Worm (Caenorhabditis elegans): ENCODE results near the gene R05H5.7.
A peak's percentile ranks its signal among the peaks of the same experiment; 100 is the strongest.

R05H5.7 gene

DNA sequence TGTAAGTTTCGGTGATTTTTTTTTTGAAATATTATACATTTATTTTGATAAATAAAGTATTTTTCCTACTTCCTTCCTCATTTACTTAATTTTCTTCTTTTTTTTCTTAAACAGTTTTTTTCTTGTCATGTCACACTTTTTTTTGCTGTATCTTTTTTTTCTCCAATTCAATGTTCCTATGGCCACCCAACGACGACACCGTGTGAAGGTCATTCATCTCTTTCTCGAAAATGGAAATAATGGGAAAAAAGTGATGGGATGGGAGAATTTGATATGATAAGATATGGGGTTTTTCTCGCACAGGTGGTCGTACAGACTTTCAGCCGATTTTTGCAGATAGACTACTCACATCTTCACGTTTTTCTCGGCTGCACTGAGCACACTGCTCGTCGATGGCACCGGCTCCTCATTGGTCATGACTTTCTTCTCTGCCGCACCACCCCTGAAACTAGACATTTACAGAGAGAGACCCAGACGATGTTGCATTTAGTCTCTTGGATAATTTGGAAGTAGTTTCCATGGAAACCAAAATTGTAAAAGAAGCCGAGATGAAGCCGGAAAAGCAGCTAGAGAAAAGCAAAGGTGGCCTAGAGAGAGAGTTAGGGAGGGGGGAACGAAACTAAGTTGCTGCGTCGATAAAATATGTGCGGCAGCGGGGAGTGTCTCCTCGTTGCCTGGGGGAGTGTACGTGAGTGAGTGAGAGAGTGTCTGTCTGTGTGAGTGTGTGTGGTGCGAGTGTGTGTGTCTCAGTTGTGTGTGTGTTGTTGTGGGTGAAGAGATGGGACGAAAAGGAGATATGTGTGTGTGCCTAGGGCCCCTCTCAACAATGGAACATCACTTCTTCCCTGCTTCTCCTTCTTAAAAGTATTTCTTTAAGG, 23.2 kb upstream of the R05H5.7 start, which contains the start of gene daf-19 (continued):
- TF ChIP-seq tra-1 (GFP tag; IDR thresholded peaks at IDR 0.05) (peak; percentile 78), spr-3 (GFP tag; optimal IDR thresholded peaks at IDR 0.05) (no peak), F26F4.8 (GFP tag; conservative IDR thresholded peaks at IDR 0.05) (no peak), mes-2 (tag; optimal IDR thresholded peaks at IDR 0.05; ENCODE audit: poor library complexity, severe bottlenecking) (peak; percentile 65), pqm-1 (tag; optimal IDR thresholded peaks at IDR 0.05) (no peak), nhr-11 (tag; optimal IDR thresholded peaks at IDR 0.05) (peak; percentile 94), unc-62 (GFP tag; optimal IDR thresholded peaks at IDR 0.05 in 1 of 2) (peak in 1 of 2 experiments; percentile 7), unc-62 (tag; optimal IDR thresholded peaks at IDR 0.05) (no peak), ceh-62 (tag; optimal IDR thresholded peaks at IDR 0.05) (no peak), daf-16 (GFP tag; optimal IDR thresholded peaks at IDR 0.05) (no peak), daf-16 (tag; optimal IDR thresholded peaks at IDR 0.05) (peak; percentile 43), hlh-30 (tag; optimal IDR thresholded peaks at IDR 0.05; ENCODE audit: insufficient read depth) (peak; percentile 57), aha-1 (tag) (peak; percentile 91), fkh-10 (GFP tag; optimal IDR thresholded peaks at IDR 0.05) (peak; percentile 5), mep-1 (tag; optimal IDR thresholded peaks at IDR 0.05) (peak; percentile 82), mxl-3 (GFP tag; optimal IDR thresholded peaks at IDR 0.05) (peak; percentile 40), gei-8 (GFP tag; optimal IDR thresholded peaks at IDR 0.05) (no peak), madf-9 (GFP tag; conservative IDR thresholded peaks at IDR 0.05) (peak; percentile 22; the same call in 1 of the 2 replicates), spr-1 (tag; optimal IDR thresholded peaks at IDR 0.05) (peak; percentile 12), attf-4 (tag; optimal IDR thresholded peaks at IDR 0.05) (no peak), nhr-10 (tag; optimal IDR thresholded peaks at IDR 0.05) (no peak), lin-15B (tag; optimal IDR thresholded peaks at IDR 0.05) (no peak), lsy-2 (tag; optimal IDR thresholded peaks at IDR 0.05) (peak; percentile 16 to 74), hif-1 (tag; optimal IDR thresholded peaks at IDR 0.05) (peak in 1 of 2 experiments; percentile 63), duxl-1 (tag; optimal IDR thresholded peaks at IDR 0.05; ENCODE audit: poor library complexity) (peak; percentile 6), dpl-1 (GFP tag; optimal IDR thresholded peaks at IDR 0.05) (peak; percentile 23), ceh-82 (tag; optimal IDR thresholded peaks at IDR 0.05) (no peak), nhr-28 (tag; optimal IDR thresholded peaks at IDR 0.05) (peak; percentile 56), set-16 (GFP tag; IDR thresholded peaks at IDR 0.05) (peak; percentile 51; the same call in 1 of the 2 replicates), lin-38 (GFP tag; IDR thresholded peaks at IDR 0.05) (peak; percentile 59), dmd-8 (GFP tag; IDR thresholded peaks at IDR 0.05) (no peak), T20F7.1 (GFP tag; optimal IDR thresholded peaks at IDR 0.05) (no peak), fos-1 (tag; optimal IDR thresholded peaks at IDR 0.05) (no peak), Y5F2A.4 (GFP tag; optimal IDR thresholded peaks at IDR 0.05) (no peak)

DNA sequence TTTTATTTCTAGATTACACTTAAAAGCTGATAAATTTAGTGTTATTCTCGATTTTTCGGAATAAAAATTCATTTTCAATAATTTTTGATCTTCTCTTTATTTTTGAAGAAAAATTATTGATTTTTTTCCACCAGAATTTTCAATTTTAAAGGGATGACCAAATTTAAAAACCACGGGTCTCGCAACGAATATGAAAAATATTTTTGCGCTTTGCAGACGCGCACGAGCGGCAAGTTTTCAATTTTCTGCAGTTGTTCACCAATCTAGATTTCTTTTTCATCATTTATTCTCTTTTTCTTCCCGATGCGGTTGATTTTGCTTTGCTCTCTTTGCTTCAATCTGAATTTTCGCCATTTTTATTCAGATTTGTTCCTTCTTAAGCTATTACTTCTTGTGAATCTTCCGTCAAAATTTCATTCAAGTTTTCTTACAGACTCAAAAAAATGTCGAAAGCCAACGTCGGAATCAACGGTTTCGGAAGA, 21.4 kb upstream of the R05H5.7 start, which contains the start of gene gpd-4:
Gene gpd-4, plus strand, starts transcription at position 432 of the 482 bp plus-strand sequence.
- TF ChIP-seq unc-130 (GFP tag; optimal IDR thresholded peaks at IDR 0.05): peak; percentile 15
- TF ChIP-seq saeg-2 (GFP tag; IDR thresholded peaks at IDR 0.05): no peak
- no peak for TF ChIP-seq D1046.2 (GFP tag; IDR thresholded peaks at IDR 0.05)
- no peak for TF ChIP-seq vab-7 (GFP tag; IDR thresholded peaks at IDR 0.05)

All from whole organism, L4 larva.